Fruit fly (Drosophila melanogaster) whole organism, pupa: ENCODE measurements around the gene Ude.

Source experiments
- CG10348 ChIP-seq: fragments of 200-800 bp; sonication (Bioruptor generic); IDR thresholded peaks from 2 replicates; pipeline ENCODE4 v1.3.6; 2022; ENCODE audit warnings: missing biosample characterization, missing genetic modification characterization
- CG12605 ChIP-seq: fragments of 200-800 bp; sonication (Bioruptor generic); IDR thresholded peaks from 2 replicates; pipeline ENCODE4 v1.3.6; 2022; ENCODE audit warnings: missing biosample characterization, missing genetic modification characterization
- CG13204 ChIP-seq: fragments of 200-800 bp; sonication (Bioruptor generic); optimal IDR thresholded peaks from 2 replicates; lab custom pipeline; 2018; ENCODE audit warnings: missing biosample characterization, mild to moderate bottlenecking, missing genetic modification characterization, moderate library complexity
- CG14655 ChIP-seq: fragments of 200-800 bp; sonication (Bioruptor generic); optimal IDR thresholded peaks from 3 replicates; lab custom pipeline; 2017; ENCODE audit warnings: mild to moderate bottlenecking, missing biosample characterization, missing genetic modification reagents, missing genetic modification characterization
- CG15710 ChIP-seq: fragments of 200-800 bp; sonication (Bioruptor generic); optimal IDR thresholded peaks from 2 replicates; lab custom pipeline; 2018; ENCODE audit warnings: missing biosample characterization, mild to moderate bottlenecking, missing genetic modification characterization, moderate library complexity
- CG17806 ChIP-seq: fragments of 200-800 bp; sonication (Bioruptor generic); optimal IDR thresholded peaks from 2 replicates; lab custom pipeline; 2018; ENCODE audit warnings: missing biosample characterization, mild to moderate bottlenecking, missing genetic modification characterization, moderate library complexity
- CG32121 ChIP-seq: fragments of 200-800 bp; sonication (Bioruptor generic); IDR thresholded peaks from 2 replicates; pipeline ENCODE4 v1.3.6; 2022; ENCODE audit warnings: missing biosample characterization, missing genetic modification characterization
- CG34367 ChIP-seq: fragments of 200-800 bp; sonication (Bioruptor generic); optimal IDR thresholded peaks from 2 replicates; lab custom pipeline; 2018; ENCODE audit warnings: missing biosample characterization, mild to moderate bottlenecking, missing genetic modification characterization
- CG4496 ChIP-seq: fragments of 200-800 bp; sonication (Bioruptor generic); IDR thresholded peaks from 3 replicates; pipeline ENCODE4 v1.3.6; 2022; ENCODE audit warnings: missing biosample characterization, missing genetic modification characterization
- CG8159 ChIP-seq: fragments of 200-800 bp; sonication (Bioruptor generic); optimal IDR thresholded peaks from 3 replicates; lab custom pipeline; 2018; ENCODE audit warnings: missing biosample characterization, mild to moderate bottlenecking, missing genetic modification characterization, moderate library complexity
- CG8301 ChIP-seq: fragments of 200-800 bp; sonication (Bioruptor generic); optimal IDR thresholded peaks from 2 replicates; lab custom pipeline; 2018; ENCODE audit warnings: missing biosample characterization, mild to moderate bottlenecking, missing genetic modification characterization
- CG9948 ChIP-seq: fragments of 200-800 bp; sonication (Bioruptor generic); optimal IDR thresholded peaks from 2 replicates; lab custom pipeline; 2018; ENCODE audit warnings: missing biosample characterization, mild to moderate bottlenecking, missing genetic modification characterization, moderate library complexity
- D1 ChIP-seq: fragments of 200-800 bp; sonication (Bioruptor generic); optimal IDR thresholded peaks from 2 replicates; lab custom pipeline; 2018; ENCODE audit warnings: missing biosample characterization, mild to moderate bottlenecking, missing genetic modification characterization, moderate library complexity
- EcR ChIP-seq: fragments of 200-800 bp; sonication (Bioruptor generic); optimal IDR thresholded peaks from 3 replicates; lab custom pipeline; 2019; ENCODE audit warnings: missing biosample characterization, missing genetic modification characterization, mild to moderate bottlenecking, moderate library complexity, missing genetic modification reagents
- Ets98B ChIP-seq: fragments of 200-800 bp; sonication (Bioruptor generic); IDR thresholded peaks from 2 replicates; pipeline ENCODE4 v1.3.6; 2022; ENCODE audit warnings: missing biosample characterization, missing genetic modification characterization
- Pif1A ChIP-seq: fragments of 200-800 bp; sonication (Bioruptor generic); optimal IDR thresholded peaks from 3 replicates; lab custom pipeline; 2016; ENCODE audit warnings: missing biosample characterization, missing genetic modification characterization
- Pif1B ChIP-seq: fragments of 200-800 bp; sonication (Bioruptor generic); optimal IDR thresholded peaks from 3 replicates; lab custom pipeline; 2016; ENCODE audit warnings: missing biosample characterization, missing genetic modification characterization
- Snoo ChIP-seq: fragments of 200-800 bp; sonication (Bioruptor generic); optimal IDR thresholded peaks from 3 replicates; lab custom pipeline; 2017; ENCODE audit warnings: missing biosample characterization, mild to moderate bottlenecking, missing genetic modification characterization, inconsistent platforms
- fd96Ca ChIP-seq: fragments of 200-800 bp; sonication (Bioruptor generic); IDR thresholded peaks from 3 replicates; pipeline ENCODE4 v1.3.6; 2022; ENCODE audit warnings: missing biosample characterization, missing genetic modification characterization
- gl ChIP-seq: fragments of 200-800 bp; sonication (Bioruptor generic); optimal IDR thresholded peaks from 2 replicates; lab custom pipeline; 2018; ENCODE audit warnings: missing biosample characterization, mild to moderate bottlenecking, missing genetic modification characterization
- rn ChIP-seq: fragments of 200-800 bp; sonication (Bioruptor generic); IDR thresholded peaks from 2 replicates; pipeline ENCODE4 v1.3.6; 2022; ENCODE audit warnings: missing biosample characterization, missing genetic modification characterization

Ude gene

DNA sequence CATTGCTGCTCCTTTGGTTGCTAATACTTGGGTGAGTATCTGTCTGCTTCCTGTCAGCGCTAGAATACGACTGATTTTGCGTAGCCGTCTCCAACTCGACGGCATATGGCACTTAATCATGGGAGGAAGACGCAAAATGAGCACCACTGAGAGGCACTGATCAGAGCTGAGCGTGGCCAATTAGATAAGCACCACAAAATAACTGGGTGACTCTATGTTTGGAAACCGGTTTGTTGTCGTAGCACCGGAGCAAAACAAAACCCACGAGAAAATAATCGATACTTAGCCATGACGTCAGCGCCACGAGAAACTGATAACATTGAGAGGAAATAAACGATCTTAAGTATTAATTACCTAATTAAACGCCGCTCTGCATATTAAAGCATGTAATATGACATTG lies at the start of gene Ude:
Gene Ude, minus strand, starts transcription at position 166 of the 400 bp plus-strand sequence.
- TF ChIP-seq CG8159 (tag; lab: Kevin White, UChicago) = no peak
- TF ChIP-seq Ets98B (GFP tag; lab: Robert Waterston, UW) = no peak
- TF ChIP-seq rn (GFP tag; lab: Robert Waterston, UW) = no peak
- no peak for TF ChIP-seq EcR (GFP tag; lab: Kevin White, UChicago)
- TF ChIP-seq CG32121 = no peak
- TF ChIP-seq CG17806 (tag; lab: Kevin White, UChicago) = no peak
- no peak for TF ChIP-seq CG14655 (GFP tag; lab: Kevin White, UChicago)
- TF ChIP-seq D1 = no peak
- TF ChIP-seq Pif1B (GFP tag; lab: Kevin White, UChicago) = no peak
- TF ChIP-seq CG4496 (GFP tag; lab: Robert Waterston, UW) = no peak
- no peak for TF ChIP-seq CG13204 (GFP tag; lab: Kevin White, UChicago)
- no peak for TF ChIP-seq CG9948
- TF ChIP-seq, all 21 proteins: peak for 0

DNA sequence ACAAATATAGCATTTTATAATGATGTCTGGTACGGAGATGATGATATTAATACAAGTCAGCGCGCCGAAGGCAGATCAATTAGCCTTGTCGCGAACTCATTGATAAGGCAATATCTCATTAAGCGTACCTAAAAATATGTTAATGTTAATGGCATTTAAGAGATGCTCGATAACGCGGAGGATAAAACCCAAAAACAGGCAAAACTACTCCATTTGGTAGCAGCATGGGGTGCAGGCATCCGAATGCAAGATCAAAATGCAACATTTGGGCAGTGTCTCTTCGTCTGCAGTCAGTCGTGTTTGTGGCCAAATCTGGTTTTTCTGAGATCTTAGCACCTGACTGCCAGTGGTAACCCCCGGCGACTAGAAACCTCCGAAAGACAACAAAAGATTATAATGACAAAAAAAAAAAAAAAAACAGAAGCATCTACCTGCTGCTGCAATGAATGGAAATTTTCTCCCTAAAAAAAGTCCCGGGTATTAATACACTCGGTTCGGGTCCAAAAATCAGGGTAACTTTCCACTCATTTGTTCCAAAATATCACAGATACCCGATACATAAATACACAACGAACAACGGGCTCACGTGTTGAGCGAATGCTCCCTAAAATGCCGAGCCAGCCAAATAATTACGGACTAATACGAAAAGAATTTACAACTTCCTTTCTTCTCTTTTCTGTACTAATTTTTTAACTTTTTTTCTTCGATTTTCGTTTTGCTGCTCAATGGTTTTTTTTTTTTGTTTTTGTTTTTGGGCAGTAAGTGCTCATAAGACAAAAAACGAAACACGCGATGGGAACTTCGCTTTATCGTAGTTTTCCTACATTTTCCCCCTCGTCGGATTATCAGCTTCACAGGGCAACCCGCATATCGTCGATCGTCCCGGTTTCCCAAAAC lies 46.7 kb upstream of the Ude start:
- TF ChIP-seq CG32121 (no peak), CG8301 (tag; lab: Kevin White, UChicago) (no peak), CG14655 (GFP tag; lab: Kevin White, UChicago) (no peak)

DNA sequence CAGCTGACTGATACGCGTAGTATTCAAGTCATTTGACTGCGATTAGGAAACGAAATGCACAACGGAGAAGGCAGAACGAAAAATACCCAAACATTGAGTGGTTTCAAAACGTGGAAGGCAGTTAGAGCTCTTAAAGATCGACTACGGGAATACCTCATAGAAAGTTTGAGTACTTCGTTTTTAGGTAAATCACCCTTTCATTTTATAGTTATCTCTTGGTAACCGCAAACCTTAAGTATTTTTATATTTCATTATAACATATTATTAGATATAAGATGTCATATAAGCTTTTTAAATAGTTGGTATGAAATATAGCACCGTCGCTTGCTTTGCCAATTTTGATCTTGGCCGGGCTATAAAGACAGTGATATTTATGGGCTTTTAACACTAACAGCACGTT lies 45.7 kb upstream of the Ude start:
- TF ChIP-seq CG13204 (GFP tag; lab: Kevin White, UChicago) = no peak
- TF ChIP-seq fd96Ca = no peak
- TF ChIP-seq CG12605 (GFP tag; lab: Robert Waterston, UW) = no peak
- TF ChIP-seq Ets98B (GFP tag; lab: Robert Waterston, UW) = no peak
- no peak for TF ChIP-seq CG10348 (GFP tag; lab: Robert Waterston, UW)
- TF ChIP-seq CG8159 (tag; lab: Kevin White, UChicago) = no peak
- no peak for TF ChIP-seq CG8301 (tag; lab: Kevin White, UChicago)
- no peak for TF ChIP-seq D1
- no peak for TF ChIP-seq CG9948
- TF ChIP-seq Pif1B (GFP tag; lab: Kevin White, UChicago) = no peak
- no peak for TF ChIP-seq Pif1A
- no peak for TF ChIP-seq CG15710 (tag; lab: Kevin White, UChicago)
- TF ChIP-seq gl = no peak
- no peak for TF ChIP-seq CG4496 (GFP tag; lab: Robert Waterston, UW)
- no peak for TF ChIP-seq CG14655 (GFP tag; lab: Kevin White, UChicago)
- TF ChIP-seq Snoo (tag; lab: Kevin White, UChicago) = no peak
- no peak for TF ChIP-seq CG32121
- no peak for TF ChIP-seq EcR (GFP tag; lab: Kevin White, UChicago)

DNA sequence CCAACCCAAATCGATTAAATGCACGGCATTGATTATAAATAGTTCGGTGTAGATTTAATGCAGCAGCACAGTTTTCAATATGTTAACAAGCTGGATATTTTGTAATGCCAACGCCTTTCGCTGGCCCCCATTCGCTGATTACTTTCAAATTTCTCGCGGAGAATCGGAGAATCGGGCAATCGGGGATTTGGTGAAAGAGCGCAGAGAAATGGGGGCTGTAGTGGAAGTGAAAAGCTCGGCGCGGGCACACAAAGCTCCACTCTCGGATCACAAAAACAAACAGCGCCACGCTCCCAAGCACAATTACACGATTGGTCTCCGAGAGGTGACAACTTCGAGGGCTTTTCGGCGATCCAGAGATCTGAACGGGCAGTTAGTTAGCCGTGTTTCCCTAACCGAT lies 42.2 kb upstream of the Ude start, which contains the start of gene Esp:
Gene Esp, plus strand, starts transcription at position 301 of the 400 bp plus-strand sequence.
- TF ChIP-seq CG4496 (GFP tag; lab: Robert Waterston, UW) = no peak
- no peak for TF ChIP-seq CG34367 (tag; lab: Kevin White, UChicago)
- no peak for TF ChIP-seq CG32121
- TF ChIP-seq CG8301 (tag; lab: Kevin White, UChicago) = no peak
- no peak for TF ChIP-seq CG17806 (tag; lab: Kevin White, UChicago)
- no peak for TF ChIP-seq D1
- TF ChIP-seq CG15710 (tag; lab: Kevin White, UChicago) = no peak
- TF ChIP-seq gl = no peak
- TF ChIP-seq Snoo (tag; lab: Kevin White, UChicago) = no peak

DNA sequence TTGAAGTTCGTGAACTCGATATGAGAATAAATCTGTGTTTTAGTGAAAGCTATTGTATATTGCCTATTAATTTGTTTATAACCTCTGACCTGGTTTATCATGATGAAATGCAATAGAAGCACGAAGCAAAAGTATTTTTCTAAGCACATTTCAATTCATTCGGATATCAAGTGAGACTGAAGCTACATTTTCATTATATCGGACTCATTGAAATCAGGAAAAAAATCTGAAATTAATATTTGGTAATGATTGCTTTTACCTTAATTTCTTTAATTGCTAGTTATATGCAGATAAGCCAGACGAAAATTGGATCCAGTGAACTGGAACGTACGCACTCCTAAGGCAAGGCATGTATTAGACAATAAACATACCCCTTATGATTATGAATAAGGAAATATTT lies 41.6 kb upstream of the Ude start, which contains the start of gene CG33658:
Gene CG33658, minus strand, starts transcription at position 101 of the 400 bp plus-strand sequence.
- TF ChIP-seq Ets98B (GFP tag; lab: Robert Waterston, UW) (no peak), fd96Ca (no peak), rn (GFP tag; lab: Robert Waterston, UW) (no peak), CG8159 (tag; lab: Kevin White, UChicago) (no peak), CG15710 (tag; lab: Kevin White, UChicago) (no peak), CG9948 (no peak), CG13204 (GFP tag; lab: Kevin White, UChicago) (no peak), CG14655 (GFP tag; lab: Kevin White, UChicago) (no peak), Snoo (tag; lab: Kevin White, UChicago) (no peak), CG10348 (GFP tag; lab: Robert Waterston, UW) (no peak)

DNA sequence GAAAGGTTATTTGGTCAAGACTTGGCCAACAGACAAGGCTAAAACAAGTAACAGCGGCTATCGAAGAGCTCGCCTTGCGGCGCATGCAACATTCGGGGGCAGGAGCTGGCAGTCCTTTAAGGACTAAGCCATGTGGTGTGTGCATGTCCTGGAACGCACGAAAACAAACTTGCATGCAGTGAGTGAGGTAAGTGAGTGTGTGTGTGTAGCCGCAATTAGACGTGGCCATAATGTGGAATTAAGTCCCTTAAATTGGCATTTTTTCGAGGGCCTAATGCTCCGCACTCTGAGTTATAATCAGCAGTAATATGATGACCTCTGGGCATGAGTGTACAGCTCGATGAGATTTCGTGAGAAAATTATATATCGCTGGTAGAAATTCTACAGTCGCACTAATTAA lies 34.2 kb upstream of the Ude start, which contains the start of gene sosie:
Gene sosie, plus strand, starts transcription at position 301 of the 400 bp plus-strand sequence.
- TF ChIP-seq rn (GFP tag; lab: Robert Waterston, UW) = 0 out of 2 replicates have a peak, but pooled peaks have one; percentile 13
- no peak for TF ChIP-seq CG13204 (GFP tag; lab: Kevin White, UChicago)
